Fruit fly (Drosophila melanogaster): ENCODE results near the gene Rab1.

DNA sequence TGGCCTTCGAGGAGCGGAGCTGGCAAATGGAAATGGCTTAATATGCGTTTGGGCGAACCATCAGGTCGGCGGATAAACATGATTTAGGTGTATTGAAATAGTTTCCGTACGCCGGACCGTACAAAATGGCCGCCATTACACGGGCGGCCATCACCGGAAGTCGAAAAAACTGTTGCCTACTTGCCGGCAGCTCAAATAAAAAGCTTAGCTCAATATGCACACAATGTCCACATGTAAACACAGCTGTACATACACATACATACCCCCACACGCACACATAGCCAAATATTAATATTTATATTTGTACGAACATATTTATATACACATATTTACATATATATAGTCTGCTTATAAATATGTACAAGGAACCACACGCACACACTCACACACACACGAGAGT is 5.7 kb downstream of the Rab1 start:
- TF ChIP-seq CG1620 (GFP tag; optimal IDR thresholded peaks at IDR 0.05) = no peak
- TF ChIP-seq cnc (optimal IDR thresholded peaks at IDR 0.05) = no peak
- no peak for TF ChIP-seq cic (GFP tag; optimal IDR thresholded peaks at IDR 0.05)
- TF ChIP-seq toe (GFP tag; optimal IDR thresholded peaks at IDR 0.05) = no peak
- no peak for TF ChIP-seq CG7101 (tag; optimal IDR thresholded peaks at IDR 0.05)
- TF ChIP-seq bab1 (GFP tag; optimal IDR thresholded peaks at IDR 0.05) = peak; percentile 1
- no peak for TF ChIP-seq pad (GFP tag; optimal IDR thresholded peaks at IDR 0.05)
- TF ChIP-seq kay (GFP tag; ENCODE audit: borderline replicate concordance) = no peak
